Fruit fly (Drosophila melanogaster) whole organism, embryonic: ENCODE measurements around the gene CG7556.

Source experiments
- Ada2b ChIP-seq: fragments of 200-800 bp; sonication (Bioruptor generic); IDR thresholded peaks from 2 replicates; pipeline ENCODE4 v1.3.6; 2022; ENCODE audit warnings: missing biosample characterization, missing genetic modification characterization
- Atf-2 ChIP-seq: fragments of 200-800 bp; sonication (Bioruptor generic); optimal IDR thresholded peaks from 2 replicates; lab custom pipeline; 2016; ENCODE audit warnings: missing biosample characterization, missing genetic modification characterization
- Bgb ChIP-seq: fragments of 200-800 bp; sonication (Bioruptor generic); IDR thresholded peaks from 2 replicates; pipeline ENCODE4 v1.3.6; 2022; ENCODE audit warnings: missing biosample characterization, missing genetic modification characterization; ENCODE audit not compliant: partially characterized antibody
- BtbVII ChIP-seq: fragments of 200-800 bp; sonication (Bioruptor generic); optimal IDR thresholded peaks from 3 replicates; lab custom pipeline; 2017; ENCODE audit warnings: missing biosample characterization, mild to moderate bottlenecking, missing genetic modification characterization
- CG10462 ChIP-seq: fragments of 200-800 bp; sonication (Bioruptor generic); optimal IDR thresholded peaks from 2 replicates; lab custom pipeline; 2016; ENCODE audit warnings: missing biosample characterization, missing genetic modification characterization
- CG12219 ChIP-seq: fragments of 200-800 bp; sonication (Bioruptor generic); optimal IDR thresholded peaks from 3 replicates; lab custom pipeline; 2018; ENCODE audit warnings: missing biosample characterization, mild to moderate bottlenecking, missing genetic modification characterization
- CG17829 ChIP-seq: fragments of 200-800 bp; optimal IDR thresholded peaks from 2 replicates; lab custom pipeline; 2019; ENCODE audit warnings: missing biosample characterization, mild to moderate bottlenecking, missing genetic modification characterization, moderate library complexity
- CG2120 ChIP-seq: fragments of 200-800 bp; sonication (Bioruptor generic); optimal IDR thresholded peaks from 3 replicates; lab custom pipeline; 2016; ENCODE audit warnings: missing biosample characterization, missing genetic modification characterization
- CG31441 ChIP-seq: fragments of 200-800 bp; sonication (Bioruptor generic); IDR thresholded peaks from 2 replicates; pipeline ENCODE4 v1.3.6; 2022; ENCODE audit warnings: missing biosample characterization, missing genetic modification characterization
- CG3838 ChIP-seq: fragments of 200-800 bp; sonication (Bioruptor generic); optimal IDR thresholded peaks from 3 replicates; lab custom pipeline; 2016; ENCODE audit warnings: missing biosample characterization, missing genetic modification characterization
- CG5953 ChIP-seq: fragments of 200-800 bp; sonication (Bioruptor generic); IDR thresholded peaks from 2 replicates; pipeline ENCODE4 v1.3.6; 2022; ENCODE audit warnings: missing biosample characterization, missing genetic modification characterization
- CG7928 ChIP-seq: fragments of 200-800 bp; sonication (Bioruptor generic); optimal IDR thresholded peaks from 2 replicates; lab custom pipeline; 2017; ENCODE audit warnings: missing biosample characterization, mild to moderate bottlenecking, missing genetic modification characterization
- CG7963 ChIP-seq: fragments of 200-800 bp; sonication (Bioruptor generic); IDR thresholded peaks from 3 replicates; pipeline ENCODE4 v1.3.6; 2022; ENCODE audit warnings: missing biosample characterization, missing genetic modification characterization; ENCODE audit not compliant: partially characterized antibody
- CG9817 ChIP-seq: fragments of 200-800 bp; sonication (Bioruptor generic); optimal IDR thresholded peaks from 2 replicates; lab custom pipeline; 2018; ENCODE audit warnings: missing biosample characterization, mild to moderate bottlenecking, missing genetic modification characterization, moderate library complexity
- Chrac-16 ChIP-seq: fragments of 200-800 bp; sonication (Bioruptor generic); optimal IDR thresholded peaks from 3 replicates; lab custom pipeline; 2016; ENCODE audit warnings: missing biosample characterization, missing genetic modification characterization
- Dek ChIP-seq: fragments of 200-800 bp; sonication (Bioruptor generic); optimal IDR thresholded peaks from 3 replicates; lab custom pipeline; 2019; ENCODE audit warnings: missing biosample characterization, mild to moderate bottlenecking, missing genetic modification characterization, moderate library complexity
- Doc3 ChIP-seq: fragments of 200-800 bp; sonication (Bioruptor generic); IDR thresholded peaks from 3 replicates; pipeline ENCODE4 v1.3.6; 2022; ENCODE audit warnings: missing biosample characterization, missing genetic modification characterization; ENCODE audit not compliant: partially characterized antibody
- Elba2 ChIP-seq: fragments of 200-800 bp; sonication (Bioruptor generic); optimal IDR thresholded peaks from 3 replicates; lab custom pipeline; 2016; ENCODE audit warnings: missing biosample characterization, missing genetic modification characterization
- HLH54F ChIP-seq: fragments of 200-800 bp; sonication (Bioruptor generic); optimal IDR thresholded peaks from 3 replicates; lab custom pipeline; 2016; ENCODE audit warnings: missing biosample characterization, missing genetic modification characterization
- Hand ChIP-seq: fragments of 200-800 bp; sonication (Bioruptor generic); optimal IDR thresholded peaks from 2 replicates; lab custom pipeline; 2017; ENCODE audit warnings: mild to moderate bottlenecking, missing biosample characterization, missing genetic modification reagents, missing genetic modification characterization
- Hr78 ChIP-seq, 2 experiments: fragments of 200-800 bp in 1 of 2; fragments of >200 bp in 1 of 2; sonication (Bioruptor generic) in 1 of 2; optimal IDR thresholded peaks; 2 replicates each; lab custom pipeline; 2017 to 2019; ENCODE audit warnings: missing biosample characterization in 2 of 2, missing genetic modification characterization in 2 of 2, mild to moderate bottlenecking in 1 of 2, moderate library complexity in 1 of 2
- Ravus ChIP-seq: fragments of 200-800 bp; sonication (Bioruptor generic); IDR thresholded peaks from 2 replicates; pipeline ENCODE4 v1.3.6; 2022; ENCODE audit warnings: missing biosample characterization, missing genetic modification characterization
- Sox100B ChIP-seq: fragments of 200-800 bp; sonication (Bioruptor generic); optimal IDR thresholded peaks from 3 replicates; lab custom pipeline; 2018; ENCODE audit warnings: missing biosample characterization, mild to moderate bottlenecking, missing genetic modification characterization
- Ssrp ChIP-seq: fragments of 200-800 bp; sonication (Bioruptor generic); optimal IDR thresholded peaks from 2 replicates; lab custom pipeline; 2018; ENCODE audit warnings: missing biosample characterization, mild to moderate bottlenecking, missing genetic modification characterization, moderate library complexity
- TFAM ChIP-seq: fragments of 200-800 bp; sonication (Bioruptor generic); optimal IDR thresholded peaks from 2 replicates; lab custom pipeline; 2017; ENCODE audit warnings: missing biosample characterization, missing genetic modification characterization, inconsistent platforms
- YL-1 ChIP-seq: fragments of 200-800 bp; sonication (Bioruptor generic); optimal IDR thresholded peaks from 3 replicates; lab custom pipeline; 2017; ENCODE audit warnings: missing biosample characterization, mild to moderate bottlenecking, missing genetic modification characterization
- ab ChIP-seq: fragments of 200-800 bp; sonication (Bioruptor generic); optimal IDR thresholded peaks from 2 replicates; lab custom pipeline; 2016; ENCODE audit warnings: missing biosample characterization, missing genetic modification characterization
- ac ChIP-seq: fragments of 200-800 bp; sonication (Bioruptor generic); optimal IDR thresholded peaks from 3 replicates; lab custom pipeline; 2017; ENCODE audit warnings: missing biosample characterization, mild to moderate bottlenecking, missing genetic modification characterization
- al ChIP-seq: fragments of 200-800 bp; sonication (Bioruptor generic); IDR thresholded peaks from 2 replicates; pipeline ENCODE4 v1.3.6; 2022; ENCODE audit warnings: missing biosample characterization, missing genetic modification characterization
- ato ChIP-seq: fragments of 200-800 bp; sonication (Bioruptor generic); IDR thresholded peaks from 2 replicates; pipeline ENCODE4 v1.3.6; 2022; ENCODE audit warnings: missing biosample characterization, missing genetic modification characterization; ENCODE audit not compliant: partially characterized antibody
- bsh ChIP-seq, 2 experiments: fragments of 200-800 bp; sonication (Bioruptor generic); optimal IDR thresholded peaks; 2 replicates each; lab custom pipeline; 2017 to 2018; ENCODE audit warnings: mild to moderate bottlenecking in 2 of 2, missing biosample characterization in 2 of 2, missing genetic modification characterization in 2 of 2, moderate library complexity in 1 of 2
- cas ChIP-seq: fragments of 200-800 bp; sonication (Bioruptor generic); IDR thresholded peaks from 2 replicates; pipeline ENCODE4 v1.3.6; 2022; ENCODE audit warnings: missing biosample characterization, missing genetic modification characterization
- cg ChIP-seq: fragments of 200-800 bp; sonication (Bioruptor generic); optimal IDR thresholded peaks from 3 replicates; lab custom pipeline; 2019; ENCODE audit warnings: missing biosample characterization, mild to moderate bottlenecking, missing genetic modification characterization, moderate library complexity
- ems ChIP-seq: fragments of 200-800 bp; sonication (Bioruptor generic); optimal IDR thresholded peaks from 3 replicates; lab custom pipeline; 2016; ENCODE audit warnings: missing biosample characterization, missing genetic modification characterization
- ewg ChIP-seq: fragments of 200-800 bp; sonication (Bioruptor generic); optimal IDR thresholded peaks from 3 replicates; lab custom pipeline; 2017; ENCODE audit warnings: mild to moderate bottlenecking, missing biosample characterization, missing genetic modification reagents, missing genetic modification characterization
- fd3F ChIP-seq: fragments of 200-800 bp; sonication (Bioruptor generic); optimal IDR thresholded peaks from 2 replicates; lab custom pipeline; 2018; ENCODE audit warnings: missing biosample characterization, mild to moderate bottlenecking, missing genetic modification characterization, moderate library complexity
- fru ChIP-seq: fragments of >200 bp; optimal IDR thresholded peaks from 2 replicates; lab custom pipeline; 2017
- ftz-f1 ChIP-seq: fragments of 200-800 bp; sonication (Bioruptor generic); optimal IDR thresholded peaks from 2 replicates; lab custom pipeline; 2016; ENCODE audit warnings: missing biosample characterization, missing genetic modification characterization
- h ChIP-seq: fragments of >200 bp; optimal IDR thresholded peaks from 2 replicates; lab custom pipeline; 2017
- her ChIP-seq: fragments of 200-800 bp; sonication (Bioruptor generic); optimal IDR thresholded peaks from 2 replicates; lab custom pipeline; 2016; ENCODE audit warnings: missing biosample characterization, missing genetic modification characterization
- jing ChIP-seq: fragments of 200-800 bp; sonication (Bioruptor generic); optimal IDR thresholded peaks from 2 replicates; lab custom pipeline; 2018; ENCODE audit warnings: missing biosample characterization, mild to moderate bottlenecking, missing genetic modification characterization
- kah ChIP-seq: fragments of 200-800 bp; sonication (Bioruptor generic); optimal IDR thresholded peaks from 2 replicates; lab custom pipeline; 2018; ENCODE audit warnings: missing biosample characterization, mild to moderate bottlenecking, missing genetic modification characterization
- kay ChIP-seq: fragments of 200-800 bp; sonication (Bioruptor generic); optimal IDR thresholded peaks from 2 replicates; lab custom pipeline; 2016; ENCODE audit warnings: missing biosample characterization, missing genetic modification characterization
- pan ChIP-seq, 4 experiments: fragments of >200 bp in 3 of 4; fragments of 200-800 bp in 1 of 4; sonication (Bioruptor generic) in 1 of 4; optimal IDR thresholded peaks in 3 of 4; IDR thresholded peaks in 1 of 4; 2 replicates each; pipeline versions ENCODE4 v1.3.6 to Lab custom; 2017 to 2022; ENCODE audit warnings: missing biosample characterization in 2 of 4, missing genetic modification characterization in 2 of 4, mixed read lengths in 1 of 4
- scrt ChIP-seq: fragments of 200-800 bp; sonication (Bioruptor generic); optimal IDR thresholded peaks from 2 replicates; lab custom pipeline; 2018; ENCODE audit warnings: missing biosample characterization, mild to moderate bottlenecking, missing genetic modification characterization, moderate library complexity
- slou ChIP-seq: fragments of 200-800 bp; sonication (Bioruptor generic); optimal IDR thresholded peaks from 3 replicates; lab custom pipeline; 2016; ENCODE audit warnings: missing biosample characterization, missing genetic modification characterization
- toy ChIP-seq: fragments of 200-800 bp; sonication (Bioruptor generic); IDR thresholded peaks from 2 replicates; pipeline ENCODE4 v1.3.6; 2022; ENCODE audit warnings: missing biosample characterization, missing genetic modification characterization
- trh ChIP-seq: fragments of 200-800 bp; sonication (Bioruptor generic); optimal IDR thresholded peaks from 2 replicates; lab custom pipeline; 2016; ENCODE audit warnings: missing biosample characterization, missing genetic modification characterization
- zfh1 ChIP-seq: fragments of 200-800 bp; sonication (Bioruptor generic); IDR thresholded peaks from 3 replicates; pipeline ENCODE4 v1.3.6; 2022; ENCODE audit warnings: missing biosample characterization, missing genetic modification characterization
- zfh2 ChIP-seq: fragments of 200-800 bp; sonication (Bioruptor generic); optimal IDR thresholded peaks from 2 replicates; lab custom pipeline; 2016; ENCODE audit warnings: missing biosample characterization, missing genetic modification characterization

Gene CG7556

DNA sequence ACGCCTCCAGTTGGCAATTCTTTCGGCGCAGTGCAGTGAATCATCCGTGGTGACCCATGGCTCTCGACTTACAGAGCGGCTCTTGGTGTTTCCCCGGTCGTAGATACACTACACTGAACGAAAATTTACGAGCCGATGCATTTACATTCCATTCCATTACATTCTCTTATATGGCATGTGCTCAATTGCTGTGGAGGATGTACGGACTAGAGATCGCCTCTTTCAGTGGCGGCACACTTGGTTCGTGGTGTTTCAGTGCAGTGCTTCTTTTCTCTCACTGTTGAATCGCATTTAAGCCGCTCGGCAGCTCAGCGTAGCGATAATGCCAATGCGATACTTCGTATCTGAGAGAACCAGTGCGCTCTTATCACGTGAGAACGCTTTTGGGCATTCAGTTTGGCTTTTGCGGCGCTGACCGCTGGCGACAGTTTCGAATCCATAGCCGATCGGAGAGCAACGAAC, 8.0 kb upstream of the CG7556 start, which contains the start of gene Mec2 (continued):
- TF ChIP-seq HLH54F (GFP tag; lab: Kevin White, UChicago) (peak; percentile 10), TFAM (GFP tag; lab: Kevin White, UChicago) (no peak), CG10462 (GFP tag; lab: Kevin White, UChicago) (no peak), Doc3 (GFP tag; lab: Robert Waterston, UW) (no peak), CG7963 (no peak), Hr78 (GFP tag; optimal IDR thresholded peaks at IDR 0.05; lab: Kevin White, UChicago) (peak in 1 of 2 experiments; percentile 83), scrt (GFP tag; lab: Kevin White, UChicago) (no peak), fd3F (GFP tag; lab: Kevin White, UChicago) (no peak), pan (optimal IDR thresholded peaks at IDR 0.05; lab: Kevin White, UChicago) (no peak), pan (GFP tag; optimal IDR thresholded peaks at IDR 0.05 in 1 of 2, IDR thresholded peaks at IDR 0.05 in 1 of 2) (peak in 1 of 2 experiments; percentile 52), Sox100B (GFP tag; lab: Kevin White, UChicago) (no peak), Hand (no peak), slou (GFP tag; lab: Kevin White, UChicago) (no peak), Ravus (no peak), kah (GFP tag; lab: Kevin White, UChicago) (no peak), CG3838 (no peak), Atf-2 (GFP tag; lab: Kevin White, UChicago) (peak; percentile 30), Dek (tag; lab: Kevin White, UChicago) (peak; percentile 47), CG12219 (GFP tag; lab: Kevin White, UChicago) (peak; percentile 49), Bgb (GFP tag; lab: Robert Waterston, UW) (no peak), CG2120 (GFP tag; lab: Kevin White, UChicago) (peak; percentile 77), fru (lab: Kevin White, UChicago) (no peak), CG5953 (peak; percentile 50; the same call in 1 of the 2 replicates), ems (peak; percentile 26), CG9817 (tag; lab: Kevin White, UChicago) (peak; percentile 36), jing (GFP tag; lab: Kevin White, UChicago) (peak; percentile 38), cas (GFP tag; lab: Robert Waterston, UW) (no peak), h (lab: Kevin White, UChicago) (no peak), ac (no peak), ftz-f1 (GFP tag; lab: Kevin White, UChicago) (no peak), her (GFP tag; lab: Kevin White, UChicago) (peak; percentile 30), Ssrp (tag; lab: Kevin White, UChicago) (peak; percentile 40), Ada2b (GFP tag; lab: Robert Waterston, UW) (peak; percentile 37; the same call in 1 of the 2 replicates), BtbVII (GFP tag; lab: Kevin White, UChicago) (no peak), CG17829 (tag; lab: Kevin White, UChicago) (peak; percentile 12), al (GFP tag; lab: Robert Waterston, UW) (no peak), CG7928 (GFP tag; lab: Kevin White, UChicago) (no peak), Chrac-16 (GFP tag; lab: Kevin White, UChicago) (peak; percentile 63), bsh (GFP tag; optimal IDR thresholded peaks at IDR 0.05; lab: Kevin White, UChicago) (peak; percentile 17 to 70), zfh2 (peak; percentile 60), ewg (peak; percentile 39), ab (peak; percentile 2), kay (peak; percentile 59), YL-1 (GFP tag; lab: Kevin White, UChicago) (no peak), CG31441 (peak; percentile 15; the same call in 1 of the 2 replicates), toy (GFP tag; lab: Robert Waterston, UW) (no peak), cg (no peak), ato (GFP tag; lab: Robert Waterston, UW) (no peak), Elba2 (no peak), trh (GFP tag; lab: Kevin White, UChicago) (no peak), zfh1 (GFP tag; lab: Robert Waterston, UW) (peak; percentile 58; the same call in 2 of the 3 replicates)
